Worm (Caenorhabditis elegans) whole organism, young adult: ENCODE data around the gene C35A5.5.

Experiments used
- B0019.2 ChIP-seq: fragments of 200-800 bp; sonication (Bioruptor generic); conservative IDR thresholded peaks from 2 replicates; pipeline ENCODE4 v1.3.6; 2022; ENCODE audit warnings: missing genetic modification reagents, missing genetic modification characterization, missing compliant biosample characterization
- B0336.3 ChIP-seq: fragments of 200-800 bp; sonication (Bioruptor generic); IDR thresholded peaks from 2 replicates; pipeline ENCODE4 v1.3.6; 2022; ENCODE audit warnings: missing genetic modification characterization, missing compliant biosample characterization
- C06A6.2 ChIP-seq: fragments of 200-800 bp; sonication (Bioruptor generic); conservative IDR thresholded peaks from 2 replicates; pipeline ENCODE4 v1.3.6; 2022; ENCODE audit warnings: missing genetic modification characterization, missing compliant biosample characterization
- K11D2.4 ChIP-seq: fragments of 200-800 bp; sonication (Bioruptor generic); IDR thresholded peaks from 2 replicates; pipeline ENCODE4 v1.3.6; 2022; ENCODE audit warnings: missing genetic modification reagents, missing genetic modification characterization, missing compliant biosample characterization
- Y67H2A.10 ChIP-seq: fragments of 200-800 bp; sonication (Bioruptor generic); conservative IDR thresholded peaks from 2 replicates; pipeline ENCODE4 v1.3.6; 2022; ENCODE audit warnings: missing genetic modification reagents, missing genetic modification characterization, missing compliant biosample characterization
- ZK185.1 ChIP-seq: sonication (generic microtip); optimal IDR thresholded peaks from 2 replicates; lab custom pipeline; 2016; ENCODE audit warnings: mild to moderate bottlenecking, missing genetic modification characterization, missing compliant biosample characterization; ENCODE audit not compliant: poor library complexity, severe bottlenecking
- aptf-2 ChIP-seq: fragments of 200-800 bp; sonication (Bioruptor generic); conservative IDR thresholded peaks from 2 replicates; pipeline ENCODE4 v1.3.6; 2022; ENCODE audit warnings: missing genetic modification reagents, missing genetic modification characterization, missing compliant biosample characterization
- atf-7 ChIP-seq: sonication (generic microtip); optimal IDR thresholded peaks from 2 replicates; lab custom pipeline; 2017; ENCODE audit warnings: mild to moderate bottlenecking, missing genetic modification characterization, missing compliant biosample characterization
- athp-1 ChIP-seq: sonication (generic microtip); optimal IDR thresholded peaks from 2 replicates; lab custom pipeline; 2017; ENCODE audit warnings: mild to moderate bottlenecking, missing genetic modification characterization, missing compliant biosample characterization
- attf-3 ChIP-seq: fragments of 200-800 bp; sonication (Bioruptor generic); conservative IDR thresholded peaks from 2 replicates; pipeline ENCODE4 v1.3.6; 2022; ENCODE audit warnings: missing genetic modification reagents, missing genetic modification characterization, missing compliant biosample characterization
- attf-5 ChIP-seq: fragments of 200-800 bp; sonication (Bioruptor generic); optimal IDR thresholded peaks from 2 replicates; lab custom pipeline; 2018; ENCODE audit warnings: mild to moderate bottlenecking, missing genetic modification characterization, missing compliant biosample characterization
- bed-2 ChIP-seq: fragments of 200-800 bp; sonication (Bioruptor generic); IDR thresholded peaks from 2 replicates; pipeline ENCODE4 v1.3.6; 2022; ENCODE audit warnings: missing genetic modification reagents, missing genetic modification characterization, missing compliant biosample characterization
- cebp-1 ChIP-seq, 2 experiments: fragments of 200-800 bp in 1 of 2; sonication (Bioruptor generic) in 1 of 2; sonication (generic microtip) in 1 of 2; IDR thresholded peaks in 1 of 2; optimal IDR thresholded peaks in 1 of 2; 2 replicates each; pipeline versions ENCODE4 v1.3.6 to Lab custom; 2017 to 2022; ENCODE audit warnings: missing compliant biosample characterization in 2 of 2, missing genetic modification characterization in 2 of 2, mild to moderate bottlenecking in 1 of 2, missing genetic modification reagents in 1 of 2, moderate library complexity in 1 of 2
- ceh-79 ChIP-seq: sonication (generic microtip); optimal IDR thresholded peaks from 2 replicates; lab custom pipeline; 2017; ENCODE audit warnings: mild to moderate bottlenecking, missing genetic modification characterization, missing compliant biosample characterization
- chd-7 ChIP-seq: sonication (generic microtip); optimal IDR thresholded peaks from 2 replicates; lab custom pipeline; 2016; ENCODE audit warnings: mild to moderate bottlenecking, missing genetic modification characterization, moderate library complexity, missing compliant biosample characterization
- dpff-1 ChIP-seq: sonication (generic microtip); optimal IDR thresholded peaks from 2 replicates; lab custom pipeline; 2017; ENCODE audit warnings: mild to moderate bottlenecking, missing genetic modification characterization, missing compliant biosample characterization
- efl-1 ChIP-seq: fragments of 150-350 bp; optimal IDR thresholded peaks from 2 replicates; lab custom pipeline; 2014; ENCODE audit warnings: missing biosample characterization, missing genetic modification reagents, missing genetic modification characterization
- egl-44 ChIP-seq: fragments of 200-800 bp; sonication (Bioruptor generic); IDR thresholded peaks from 2 replicates; pipeline ENCODE4 v1.3.6; 2022; ENCODE audit warnings: missing genetic modification reagents, missing genetic modification characterization, missing compliant biosample characterization
- egrh-3 ChIP-seq: fragments of 200-800 bp; sonication (Bioruptor generic); IDR thresholded peaks from 2 replicates; pipeline ENCODE4 v1.3.6; 2022; ENCODE audit warnings: missing genetic modification reagents, missing genetic modification characterization, missing compliant biosample characterization
- ekl-4 ChIP-seq: fragments of 200-800 bp; sonication (Bioruptor generic); IDR thresholded peaks from 2 replicates; pipeline ENCODE4 v1.3.6; 2022; ENCODE audit warnings: missing genetic modification reagents, missing genetic modification characterization, missing compliant biosample characterization
- hlh-26 ChIP-seq: fragments of 200-800 bp; sonication (Bioruptor generic); conservative IDR thresholded peaks from 2 replicates; pipeline ENCODE4 v1.3.6; 2022; ENCODE audit warnings: missing genetic modification reagents, missing genetic modification characterization, missing compliant biosample characterization
- hsf-1 ChIP-seq: fragments of 200-800 bp; sonication (Bioruptor generic); IDR thresholded peaks from 2 replicates; pipeline ENCODE4 v1.3.6; 2022; ENCODE audit warnings: missing genetic modification reagents, missing genetic modification characterization, missing compliant biosample characterization
- let-607 ChIP-seq, 2 experiments: fragments of 200-800 bp in 1 of 2; sonication (Bioruptor generic) in 1 of 2; sonication (generic microtip) in 1 of 2; optimal IDR thresholded peaks; 2 replicates each; lab custom pipeline; 2016 to 2018; ENCODE audit warnings: mild to moderate bottlenecking in 2 of 2, missing compliant biosample characterization in 2 of 2, missing genetic modification characterization in 2 of 2, moderate library complexity in 2 of 2, missing genotype in 1 of 2
- lin-26 ChIP-seq: fragments of 200-800 bp; sonication (Bioruptor generic); IDR thresholded peaks from 2 replicates; pipeline ENCODE4 v1.3.6; 2022; ENCODE audit warnings: missing genetic modification reagents, missing genetic modification characterization, missing compliant biosample characterization
- lin-35 ChIP-seq, 3 experiments: fragments of 150-350 bp in 2 of 3; sonication (generic microtip) in 1 of 3; optimal IDR thresholded peaks; 2 replicates each; lab custom pipeline; 2014 to 2018; ENCODE audit warnings: missing biosample characterization in 3 of 3, missing genetic modification characterization in 3 of 3, missing genetic modification reagents in 3 of 3
- lin-40 ChIP-seq: sonication (generic microtip); optimal IDR thresholded peaks from 2 replicates; lab custom pipeline; 2016; ENCODE audit warnings: missing genetic modification characterization, mild to moderate bottlenecking, missing compliant biosample characterization, missing genotype, missing genetic modification reagents
- lsl-1 ChIP-seq: fragments of 200-800 bp; sonication (Bioruptor generic); optimal IDR thresholded peaks from 2 replicates; lab custom pipeline; 2018; ENCODE audit warnings: mild to moderate bottlenecking, missing genetic modification characterization, moderate library complexity, missing compliant biosample characterization
- madf-10 ChIP-seq: sonication (generic microtip); optimal IDR thresholded peaks from 2 replicates; lab custom pipeline; 2016; ENCODE audit warnings: mild to moderate bottlenecking, missing genetic modification characterization, missing compliant biosample characterization
- madf-8 ChIP-seq: fragments of 200-800 bp; sonication (Bioruptor generic); conservative IDR thresholded peaks from 2 replicates; pipeline ENCODE4 v1.3.6; 2022; ENCODE audit warnings: missing genetic modification reagents, missing genetic modification characterization, missing compliant biosample characterization
- mcd-1 ChIP-seq: fragments of 200-800 bp; sonication (Bioruptor generic); IDR thresholded peaks from 2 replicates; pipeline ENCODE4 v1.3.6; 2022; ENCODE audit warnings: missing genetic modification reagents, missing genetic modification characterization, missing compliant biosample characterization
- nfya-1 ChIP-seq: sonication (generic microtip); optimal IDR thresholded peaks from 2 replicates; lab custom pipeline; 2017; ENCODE audit warnings: antibody characterized with exemption, missing compliant biosample characterization, missing genetic modification characterization, borderline replicate concordance; ENCODE audit not compliant: insufficient read depth
- nfya-2 ChIP-seq: fragments of 200-800 bp; sonication (Bioruptor generic); IDR thresholded peaks from 2 replicates; pipeline ENCODE4 v1.3.6; 2022; ENCODE audit warnings: missing genetic modification reagents, missing genetic modification characterization, missing compliant biosample characterization
- nfyb-1 ChIP-seq: fragments of 200-800 bp; sonication (Bioruptor generic); IDR thresholded peaks from 2 replicates; pipeline ENCODE4 v1.3.6; 2022; ENCODE audit warnings: missing genetic modification reagents, missing genetic modification characterization, missing compliant biosample characterization
- nhr-80 ChIP-seq: sonication (generic microtip); optimal IDR thresholded peaks from 2 replicates; lab custom pipeline; 2016; ENCODE audit warnings: missing genetic modification characterization, missing compliant biosample characterization
- pbrm-1 ChIP-seq: fragments of 200-800 bp; sonication (Bioruptor generic); IDR thresholded peaks from 2 replicates; pipeline ENCODE4 v1.3.6; 2022; ENCODE audit warnings: missing genetic modification reagents, missing genetic modification characterization, missing compliant biosample characterization
- rcor-1 ChIP-seq: fragments of 200-800 bp; sonication (Bioruptor generic); IDR thresholded peaks from 2 replicates; pipeline ENCODE4 v1.3.6; 2022; ENCODE audit warnings: missing genetic modification reagents, missing genetic modification characterization, missing compliant biosample characterization
- repo-1 ChIP-seq: sonication (generic microtip); optimal IDR thresholded peaks from 2 replicates; lab custom pipeline; 2017; ENCODE audit warnings: mild to moderate bottlenecking, missing genetic modification characterization, missing compliant biosample characterization
- tbp1 ChIP-seq: fragments of 200-800 bp; sonication (Bioruptor generic); optimal IDR thresholded peaks from 2 replicates; lab custom pipeline; 2018; ENCODE audit warnings: mild to moderate bottlenecking, missing genetic modification characterization, missing compliant biosample characterization
- tlf-1 ChIP-seq: fragments of 200-800 bp; sonication (Bioruptor generic); optimal IDR thresholded peaks from 2 replicates; lab custom pipeline; 2018; ENCODE audit warnings: mild to moderate bottlenecking, missing genetic modification characterization, missing compliant biosample characterization
- zfh-2 ChIP-seq: fragments of 200-800 bp; sonication (Bioruptor generic); conservative IDR thresholded peaks from 2 replicates; pipeline ENCODE4 v1.3.6; 2022; ENCODE audit warnings: missing genetic modification reagents, missing genetic modification characterization, missing compliant biosample characterization
- ztf-22 ChIP-seq: fragments of 200-800 bp; sonication (Bioruptor generic); optimal IDR thresholded peaks from 2 replicates; lab custom pipeline; 2018; ENCODE audit warnings: mild to moderate bottlenecking, missing genetic modification characterization, moderate library complexity, missing compliant biosample characterization
- ztf-25 ChIP-seq: fragments of 200-800 bp; sonication (Bioruptor generic); IDR thresholded peaks from 2 replicates; pipeline ENCODE4 v1.3.6; 2022; ENCODE audit warnings: missing genetic modification reagents, missing genetic modification characterization, missing compliant biosample characterization
- ztf-28 ChIP-seq: fragments of 200-800 bp; sonication (Bioruptor generic); IDR thresholded peaks from 2 replicates; pipeline ENCODE4 v1.3.6; 2022; ENCODE audit warnings: missing genetic modification reagents, missing genetic modification characterization, missing compliant biosample characterization

C35A5.5 gene

ce11 chrV:10536095-10536691 is 30.5 kb downstream of the C35A5.5 start, which contains the start of gene ppm-1.A:
TSS of gene ppm-1.A (minus strand) at chrV:10536388.
- TF ChIP-seq nhr-80 (tag; lab: Kevin White, UChicago) (peak; percentile 21), attf-5 (GFP tag; lab: Kevin White, UChicago) (peak; percentile 20), K11D2.4 (GFP tag; lab: Robert Waterston, UW) (no peak), tbp1 (GFP tag; lab: Kevin White, UChicago) (peak; percentile 25), nfyb-1 (GFP tag; lab: Robert Waterston, UW) (0 out of 2 replicates have a peak, but pooled peaks have one; percentile 35), lin-40 (tag; lab: Kevin White, UChicago) (no peak), ekl-4 (GFP tag; lab: Robert Waterston, UW) (no peak)

DNA sequence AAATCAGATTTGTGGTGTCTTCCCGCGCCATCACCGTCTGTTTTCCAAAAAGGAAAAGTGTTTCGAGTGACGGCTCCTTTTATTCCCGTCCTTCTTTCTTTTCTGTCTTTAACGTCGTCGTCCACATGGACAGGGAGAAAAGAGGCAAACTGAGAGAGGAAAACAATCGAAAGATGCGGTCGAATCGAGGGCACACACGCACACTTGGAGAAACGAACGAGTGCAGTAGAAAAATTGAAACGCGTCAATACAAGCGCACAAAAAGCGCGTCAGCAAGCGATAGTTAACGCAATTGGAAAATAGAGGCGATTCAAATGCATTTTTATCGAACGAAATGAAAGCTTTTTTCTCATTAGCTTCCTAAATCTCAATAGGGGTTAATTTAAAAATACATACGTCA is 31.2 kb downstream of the C35A5.5 start:
- no peak for TF ChIP-seq ceh-79 (tag; lab: Kevin White, UChicago)
- TF ChIP-seq chd-7: peak; percentile 48
- TF ChIP-seq tbp1 (GFP tag; lab: Kevin White, UChicago): peak; percentile 54
- peak; percentile 56; the same call in 1 of the 2 replicates for TF ChIP-seq hsf-1 (GFP tag; lab: Robert Waterston, UW)
- TF ChIP-seq C06A6.2 (GFP tag; lab: Robert Waterston, UW): 0 out of 2 replicates have a peak, but pooled peaks have one; percentile 60
- TF ChIP-seq lin-35 (GFP tag; optimal IDR thresholded peaks at IDR 0.05; lab: Kevin White, UChicago): peak in 2 of 3 experiments; percentile 54 to 93
- TF ChIP-seq ztf-25 (GFP tag; lab: Robert Waterston, UW): no peak
- TF ChIP-seq attf-3: 0 out of 2 replicates have a peak, but pooled peaks have one; percentile 59
- no peak for TF ChIP-seq nfya-1 (tag; lab: Kevin White, UChicago)
- peak; percentile 88 for TF ChIP-seq ZK185.1 (tag; lab: Kevin White, UChicago)
- TF ChIP-seq B0019.2 (GFP tag; lab: Robert Waterston, UW): no peak
- no peak for TF ChIP-seq egrh-3 (GFP tag; lab: Robert Waterston, UW)
- TF ChIP-seq atf-7 (tag; lab: Kevin White, UChicago): peak; percentile 61
- peak; percentile 88 for TF ChIP-seq pbrm-1 (GFP tag; lab: Robert Waterston, UW)
- TF ChIP-seq Y67H2A.10 (GFP tag; lab: Robert Waterston, UW): no peak
- peak; percentile 75 for TF ChIP-seq nhr-80 (tag; lab: Kevin White, UChicago)
- no peak for TF ChIP-seq egl-44
- TF ChIP-seq bed-2 (GFP tag; lab: Robert Waterston, UW): no peak
- peak; percentile 23 for TF ChIP-seq athp-1 (tag; lab: Kevin White, UChicago)
- TF ChIP-seq lsl-1 (GFP tag; lab: Kevin White, UChicago): peak; percentile 30
- peak; percentile 63 for TF ChIP-seq madf-10 (tag; lab: Kevin White, UChicago)
- TF ChIP-seq mcd-1 (GFP tag; lab: Robert Waterston, UW): peak; percentile 82
- peak; percentile 47; the same call in 1 of the 2 replicates for TF ChIP-seq lin-26 (GFP tag; lab: Robert Waterston, UW)
- 0 out of 2 replicates have a peak, but pooled peaks have one; percentile 46 for TF ChIP-seq cebp-1 (GFP tag; IDR thresholded peaks at IDR 0.05; lab: Robert Waterston, UW)
- peak; percentile 90 for TF ChIP-seq cebp-1 (tag; optimal IDR thresholded peaks at IDR 0.05; lab: Kevin White, UChicago)
- no peak for TF ChIP-seq dpff-1 (tag; lab: Kevin White, UChicago)
- 0 out of 2 replicates have a peak, but pooled peaks have one; percentile 6 for TF ChIP-seq madf-8 (GFP tag; lab: Robert Waterston, UW)
- TF ChIP-seq zfh-2 (GFP tag; lab: Robert Waterston, UW): peak; percentile 90
- TF ChIP-seq hlh-26 (GFP tag; lab: Robert Waterston, UW): no peak
- no peak for TF ChIP-seq aptf-2 (GFP tag; lab: Robert Waterston, UW)
- TF ChIP-seq ztf-28 (GFP tag; lab: Robert Waterston, UW): no peak
- TF ChIP-seq attf-5 (GFP tag; lab: Kevin White, UChicago): peak; percentile 90
- TF ChIP-seq rcor-1 (GFP tag; lab: Robert Waterston, UW): peak; percentile 50; the same call in 1 of the 2 replicates
- peak; percentile 82 for TF ChIP-seq nfyb-1 (GFP tag; lab: Robert Waterston, UW)
- TF ChIP-seq lin-40 (tag; lab: Kevin White, UChicago): peak; percentile 89
- TF ChIP-seq efl-1 (GFP tag; lab: Kevin White, UChicago): peak; percentile 63
- TF ChIP-seq B0336.3 (GFP tag; lab: Robert Waterston, UW): peak; percentile 42; the same call in 1 of the 2 replicates
- peak; percentile 64 for TF ChIP-seq repo-1 (tag; lab: Kevin White, UChicago)
- TF ChIP-seq nfya-2: no peak
- TF ChIP-seq ztf-22: peak; percentile 3
- peak; percentile 55 for TF ChIP-seq tlf-1 (GFP tag; lab: Kevin White, UChicago)
- TF ChIP-seq let-607 (tag; optimal IDR thresholded peaks at IDR 0.05; lab: Kevin White, UChicago): peak; percentile 52 to 74
